Worm (Caenorhabditis elegans): ENCODE measurements around the gene sar-1.
A peak's percentile ranks its signal among the peaks of the same experiment; 100 is the strongest.

The sar-1 gene

ce11 chrIV:4472418-4473173 is 40.5 kb downstream of the sar-1 start:
- TF ChIP-seq sma-3 (GFP tag; optimal IDR thresholded peaks at IDR 0.05) (peak; percentile 55), ztf-4 (tag; optimal IDR thresholded peaks at IDR 0.05) (peak; percentile 10), nhr-77 (tag; optimal IDR thresholded peaks at IDR 0.05) (no peak), unc-55 (GFP tag; optimal IDR thresholded peaks at IDR 0.05) (no peak), crh-2 (tag; optimal IDR thresholded peaks at IDR 0.05) (peak; percentile 46), C34F6.9 (tag; optimal IDR thresholded peaks at IDR 0.05) (no peak), mab-5 (tag; optimal IDR thresholded peaks at IDR 0.05) (no peak), lin-11 (tag; optimal IDR thresholded peaks at IDR 0.05) (no peak), lsy-2 (tag; optimal IDR thresholded peaks at IDR 0.05) (peak in 1 of 2 experiments; percentile 17), blmp-1 (tag; optimal IDR thresholded peaks at IDR 0.05; ENCODE audit: insufficient read depth) (peak; percentile 60), lin-39 (tag; optimal IDR thresholded peaks at IDR 0.05) (no peak), nhr-237 (tag; optimal IDR thresholded peaks at IDR 0.05) (no peak), nhr-6 (tag; optimal IDR thresholded peaks at IDR 0.05) (peak; percentile 38), R02D3.7 (tag; optimal IDR thresholded peaks at IDR 0.05) (no peak), ZK546.5 (tag; optimal IDR thresholded peaks at IDR 0.05) (no peak), ceh-16 (tag; optimal IDR thresholded peaks at IDR 0.05) (no peak), skn-1 (tag; optimal IDR thresholded peaks at IDR 0.05) (no peak), elt-3 (tag; optimal IDR thresholded peaks at IDR 0.05) (no peak), unc-39 (tag; optimal IDR thresholded peaks at IDR 0.05) (no peak), ama-1 (optimal IDR thresholded peaks at IDR 0.05) (no peak), nhr-21 (tag; optimal IDR thresholded peaks at IDR 0.05) (peak; percentile 69), nhr-12 (tag; optimal IDR thresholded peaks at IDR 0.05) (no peak), unc-62 (GFP tag; optimal IDR thresholded peaks at IDR 0.05) (no peak), ceh-82 (tag; optimal IDR thresholded peaks at IDR 0.05) (no peak), sma-9 (GFP tag; optimal IDR thresholded peaks at IDR 0.05) (peak; percentile 81), sma-9 (tag; optimal IDR thresholded peaks at IDR 0.05) (no peak), aly-2 (tag; optimal IDR thresholded peaks at IDR 0.05) (no peak), Y55F3AM.14 (GFP tag; optimal IDR thresholded peaks at IDR 0.05) (no peak), nhr-11 (tag; optimal IDR thresholded peaks at IDR 0.05) (no peak), nhr-10 (tag; optimal IDR thresholded peaks at IDR 0.05) (no peak), F13H6.1 (tag; optimal IDR thresholded peaks at IDR 0.05) (peak; percentile 43), nhr-25 (tag; optimal IDR thresholded peaks at IDR 0.05) (peak; percentile 81), sem-4 (tag; optimal IDR thresholded peaks at IDR 0.05) (no peak), ztf-1 (GFP tag; conservative IDR thresholded peaks at IDR 0.05) (no peak), alr-1 (tag; optimal IDR thresholded peaks at IDR 0.05) (no peak), dmd-4 (tag; optimal IDR thresholded peaks at IDR 0.05) (no peak), mbf-1 (tag; optimal IDR thresholded peaks at IDR 0.05) (no peak), nhr-23 (tag; optimal IDR thresholded peaks at IDR 0.05) (no peak), gmeb-1 (tag; optimal IDR thresholded peaks at IDR 0.05) (peak; percentile 64), snpc-4 (tag; optimal IDR thresholded peaks at IDR 0.05) (no peak), peb-1 (tag; optimal IDR thresholded peaks at IDR 0.05) (no peak), elt-1 (tag; optimal IDR thresholded peaks at IDR 0.05) (no peak), fos-1 (tag; optimal IDR thresholded peaks at IDR 0.05) (no peak), nhr-129 (tag; optimal IDR thresholded peaks at IDR 0.05) (peak; percentile 69), mdl-1 (tag; optimal IDR thresholded peaks at IDR 0.05) (peak; percentile 52), lin-13 (GFP tag; optimal IDR thresholded peaks at IDR 0.05) (no peak), zag-1 (tag; optimal IDR thresholded peaks at IDR 0.05) (no peak), egl-27 (tag; optimal IDR thresholded peaks at IDR 0.05) (peak; percentile 2), ztf-11 (tag; optimal IDR thresholded peaks at IDR 0.05) (no peak)
